Worm (Caenorhabditis elegans) whole organism, late embryonic: ENCODE results near the gene F47D12.7.

Source experiments
- C08G9.2 ChIP-seq: sonication (generic microtip); optimal IDR thresholded peaks from 2 replicates; lab custom pipeline; 2016; ENCODE audit warnings: mild to moderate bottlenecking, missing genetic modification characterization, moderate library complexity, missing compliant biosample characterization
- C38D4.7 ChIP-seq: fragments of 200-800 bp; sonication (Bioruptor generic); optimal IDR thresholded peaks from 2 replicates; lab custom pipeline; 2018; ENCODE audit warnings: mild to moderate bottlenecking, missing genetic modification characterization, moderate library complexity, missing compliant biosample characterization
- F13H6.1 ChIP-seq: sonication (generic microtip); optimal IDR thresholded peaks from 2 replicates; lab custom pipeline; 2016; ENCODE audit warnings: missing genetic modification characterization, missing compliant biosample characterization
- K02D7.2 ChIP-seq: sonication (generic microtip); optimal IDR thresholded peaks from 2 replicates; lab custom pipeline; 2017; ENCODE audit warnings: mild to moderate bottlenecking, missing genetic modification characterization, missing compliant biosample characterization
- K09A11.1 ChIP-seq: sonication (generic microtip); optimal IDR thresholded peaks from 2 replicates; lab custom pipeline; 2017; ENCODE audit warnings: antibody characterized with exemption, mild to moderate bottlenecking, missing genetic modification characterization, missing compliant biosample characterization; ENCODE audit not compliant: insufficient read depth
- T23F11.4 ChIP-seq: fragments of 200-800 bp; sonication (Bioruptor generic); optimal IDR thresholded peaks from 2 replicates; lab custom pipeline; 2018; ENCODE audit warnings: mild to moderate bottlenecking, missing genetic modification characterization, missing compliant biosample characterization
- Y22D7AL.16 ChIP-seq: sonication (generic microtip); optimal IDR thresholded peaks from 2 replicates; lab custom pipeline; 2016; ENCODE audit warnings: missing genetic modification characterization, missing compliant biosample characterization
- ceh-14 ChIP-seq: sonication (generic microtip); optimal IDR thresholded peaks from 2 replicates; lab custom pipeline; 2016; ENCODE audit warnings: missing genotype, missing genetic modification characterization, missing compliant biosample characterization
- ceh-18 ChIP-seq: sonication (generic microtip); optimal IDR thresholded peaks from 2 replicates; lab custom pipeline; 2016; ENCODE audit warnings: missing genetic modification characterization, missing compliant biosample characterization
- ceh-19 ChIP-seq: fragments of 200-800 bp; sonication (Bioruptor generic); optimal IDR thresholded peaks from 2 replicates; lab custom pipeline; 2018; ENCODE audit warnings: mild to moderate bottlenecking, missing genetic modification characterization, missing compliant biosample characterization
- ceh-2 ChIP-seq: sonication (generic microtip); optimal IDR thresholded peaks from 2 replicates; lab custom pipeline; 2016; ENCODE audit warnings: missing genotype, missing genetic modification characterization, missing compliant biosample characterization
- ceh-22 ChIP-seq: sonication (generic microtip); optimal IDR thresholded peaks from 2 replicates; lab custom pipeline; 2017; ENCODE audit warnings: missing biosample characterization, missing genetic modification characterization
- ceh-24 ChIP-seq: sonication (generic microtip); optimal IDR thresholded peaks from 2 replicates; lab custom pipeline; 2016; ENCODE audit warnings: mild to moderate bottlenecking, missing genetic modification characterization, missing compliant biosample characterization
- ceh-30 ChIP-seq: fragments of 150-350 bp; optimal IDR thresholded peaks from 2 replicates; lab custom pipeline; 2014; ENCODE audit warnings: missing biosample characterization, missing genetic modification characterization
- ceh-31 ChIP-seq: sonication (generic microtip); optimal IDR thresholded peaks from 2 replicates; lab custom pipeline; 2016; ENCODE audit warnings: missing genetic modification characterization, missing compliant biosample characterization
- ceh-34 ChIP-seq: sonication (generic microtip); optimal IDR thresholded peaks from 2 replicates; lab custom pipeline; 2016; ENCODE audit warnings: mild to moderate bottlenecking, missing genetic modification characterization, missing compliant biosample characterization
- ceh-45 ChIP-seq: fragments of 200-800 bp; sonication (Bioruptor generic); IDR thresholded peaks from 2 replicates; pipeline ENCODE4 v1.3.6; 2022; ENCODE audit warnings: missing genetic modification reagents, missing genetic modification characterization, missing compliant biosample characterization
- ceh-48 ChIP-seq: sonication (generic microtip); optimal IDR thresholded peaks from 2 replicates; lab custom pipeline; 2016; ENCODE audit warnings: missing genetic modification characterization, inconsistent platforms, missing compliant biosample characterization
- ceh-6 ChIP-seq: fragments of 200-800 bp; sonication (Bioruptor generic); optimal IDR thresholded peaks from 2 replicates; lab custom pipeline; 2018; ENCODE audit warnings: mild to moderate bottlenecking, missing genetic modification characterization, missing compliant biosample characterization
- ceh-9 ChIP-seq: sonication (generic microtip); optimal IDR thresholded peaks from 2 replicates; lab custom pipeline; 2016; ENCODE audit warnings: mild to moderate bottlenecking, missing genetic modification characterization, inconsistent platforms, missing compliant biosample characterization
- che-1 ChIP-seq: sonication (generic microtip); optimal IDR thresholded peaks from 2 replicates; lab custom pipeline; 2016; ENCODE audit warnings: mild to moderate bottlenecking, missing genetic modification characterization, missing compliant biosample characterization
- dmd-4 ChIP-seq: sonication (generic microtip); optimal IDR thresholded peaks from 2 replicates; lab custom pipeline; 2016; ENCODE audit warnings: borderline replicate concordance, missing genetic modification characterization, missing compliant biosample characterization
- elt-2 ChIP-seq: sonication (generic microtip); optimal IDR thresholded peaks from 2 replicates; lab custom pipeline; 2016; ENCODE audit warnings: missing genetic modification reagents, missing genetic modification characterization, missing compliant biosample characterization
- elt-4 ChIP-seq: sonication (generic microtip); optimal IDR thresholded peaks from 2 replicates; lab custom pipeline; 2016; ENCODE audit warnings: missing genetic modification characterization, missing compliant biosample characterization
- ets-4 ChIP-seq: sonication (generic microtip); optimal IDR thresholded peaks from 2 replicates; lab custom pipeline; 2016; ENCODE audit warnings: missing genetic modification characterization, missing compliant biosample characterization
- eyg-1 ChIP-seq: sonication (generic microtip); optimal IDR thresholded peaks from 2 replicates; lab custom pipeline; 2016; ENCODE audit warnings: missing genotype, missing genetic modification characterization, missing compliant biosample characterization
- fax-1 ChIP-seq: sonication (generic microtip); optimal IDR thresholded peaks from 2 replicates; lab custom pipeline; 2016; ENCODE audit warnings: missing genotype, missing genetic modification characterization, missing compliant biosample characterization
- fkh-6 ChIP-seq: sonication (generic microtip); optimal IDR thresholded peaks from 2 replicates; lab custom pipeline; 2016; ENCODE audit warnings: missing genetic modification characterization, missing compliant biosample characterization
- gmeb-2 ChIP-seq: sonication (generic microtip); optimal IDR thresholded peaks from 2 replicates; lab custom pipeline; 2016; ENCODE audit warnings: missing genetic modification characterization, inconsistent platforms, missing compliant biosample characterization
- hlh-13 ChIP-seq: fragments of 200-800 bp; sonication (Bioruptor generic); optimal IDR thresholded peaks from 2 replicates; lab custom pipeline; 2018; ENCODE audit warnings: mild to moderate bottlenecking, missing genetic modification characterization, missing compliant biosample characterization
- hlh-15 ChIP-seq: sonication (generic microtip); optimal IDR thresholded peaks from 2 replicates; lab custom pipeline; 2016; ENCODE audit warnings: missing genetic modification characterization, missing compliant biosample characterization
- hlh-6 ChIP-seq: sonication (generic microtip); optimal IDR thresholded peaks from 2 replicates; lab custom pipeline; 2016; ENCODE audit warnings: missing genotype, missing genetic modification characterization, missing compliant biosample characterization
- lim-6 ChIP-seq: sonication (generic microtip); optimal IDR thresholded peaks from 2 replicates; lab custom pipeline; 2016; ENCODE audit warnings: missing genetic modification characterization, missing compliant biosample characterization
- lin-11 ChIP-seq: fragments of 200-800 bp; sonication (Bioruptor generic); optimal IDR thresholded peaks from 2 replicates; lab custom pipeline; 2018; ENCODE audit warnings: mild to moderate bottlenecking, missing genetic modification characterization, missing compliant biosample characterization
- madf-2 ChIP-seq: sonication (generic microtip); optimal IDR thresholded peaks from 2 replicates; lab custom pipeline; 2017; ENCODE audit warnings: missing genetic modification characterization, missing compliant biosample characterization
- mec-3 ChIP-seq: sonication (generic microtip); optimal IDR thresholded peaks from 2 replicates; lab custom pipeline; 2016; ENCODE audit warnings: borderline replicate concordance, missing genetic modification characterization, missing compliant biosample characterization
- nfya-1 ChIP-seq: sonication (generic microtip); optimal IDR thresholded peaks from 2 replicates; lab custom pipeline; 2017; ENCODE audit warnings: missing genetic modification characterization, mild to moderate bottlenecking, missing compliant biosample characterization, antibody characterized with exemption, moderate library complexity
- nhr-232 ChIP-seq: sonication (generic microtip); optimal IDR thresholded peaks from 2 replicates; lab custom pipeline; 2016; ENCODE audit warnings: missing genetic modification characterization, missing compliant biosample characterization
- npax-4 ChIP-seq: sonication (generic microtip); optimal IDR thresholded peaks from 2 replicates; lab custom pipeline; 2016; ENCODE audit warnings: missing genetic modification characterization, missing compliant biosample characterization
- pag-3 ChIP-seq: sonication (generic microtip); optimal IDR thresholded peaks from 2 replicates; lab custom pipeline; 2016; ENCODE audit warnings: missing compliant biosample characterization, missing genetic modification characterization, borderline replicate concordance
- pat-9 ChIP-seq: fragments of 200-800 bp; sonication (Bioruptor generic); optimal IDR thresholded peaks from 2 replicates; lab custom pipeline; 2018; ENCODE audit warnings: mild to moderate bottlenecking, missing genetic modification characterization, moderate library complexity, missing compliant biosample characterization
- pax-1 ChIP-seq: fragments of 150-350 bp; optimal IDR thresholded peaks from 2 replicates; lab custom pipeline; 2014; ENCODE audit warnings: missing biosample characterization, missing genetic modification characterization
- pha-2 ChIP-seq: sonication (generic microtip); optimal IDR thresholded peaks from 2 replicates; lab custom pipeline; 2017; ENCODE audit warnings: mild to moderate bottlenecking, missing genetic modification characterization, missing compliant biosample characterization
- pha-4 ChIP-seq: fragments of 150-350 bp; optimal IDR thresholded peaks from 2 replicates; lab custom pipeline; 2018; ENCODE audit warnings: missing biosample characterization, missing genetic modification reagents, missing genetic modification characterization
- pros-1 ChIP-seq: fragments of 150-350 bp; optimal IDR thresholded peaks from 2 replicates; lab custom pipeline; 2014; ENCODE audit warnings: missing biosample characterization, missing genetic modification reagents, missing genetic modification characterization
- ref-2 ChIP-seq: sonication (generic microtip); optimal IDR thresholded peaks from 2 replicates; lab custom pipeline; 2016; ENCODE audit warnings: missing genetic modification characterization, missing compliant biosample characterization
- rnt-1 ChIP-seq: sonication (generic microtip); optimal IDR thresholded peaks from 2 replicates; lab custom pipeline; 2016; ENCODE audit warnings: missing genetic modification characterization, missing compliant biosample characterization
- sdc-2 ChIP-seq: sonication (generic microtip); optimal IDR thresholded peaks from 2 replicates; lab custom pipeline; 2016; ENCODE audit warnings: missing genotype, missing genetic modification characterization, missing compliant biosample characterization
- sox-2 ChIP-seq: fragments of 200-800 bp; sonication (Bioruptor generic); IDR thresholded peaks from 2 replicates; pipeline ENCODE4 v1.3.6; 2022; ENCODE audit warnings: missing genetic modification reagents, missing genetic modification characterization, missing compliant biosample characterization
- tbx-2 ChIP-seq: sonication (generic microtip); optimal IDR thresholded peaks from 2 replicates; lab custom pipeline; 2016; ENCODE audit warnings: missing genetic modification characterization, missing compliant biosample characterization
- tbx-7 ChIP-seq: sonication (generic microtip); optimal IDR thresholded peaks from 2 replicates; lab custom pipeline; 2016; ENCODE audit warnings: missing genotype, missing genetic modification characterization, missing compliant biosample characterization
- ttx-3 ChIP-seq: sonication (generic microtip); optimal IDR thresholded peaks from 2 replicates; lab custom pipeline; 2016; ENCODE audit warnings: missing genetic modification reagents, missing genetic modification characterization, missing compliant biosample characterization
- unc-42 ChIP-seq: sonication (generic microtip); optimal IDR thresholded peaks from 2 replicates; lab custom pipeline; 2016; ENCODE audit warnings: missing genotype, missing genetic modification characterization, missing compliant biosample characterization
- unc-86 ChIP-seq: sonication (generic microtip); optimal IDR thresholded peaks from 2 replicates; lab custom pipeline; 2016; ENCODE audit warnings: missing genetic modification characterization, missing compliant biosample characterization

Gene F47D12.7

DNA sequence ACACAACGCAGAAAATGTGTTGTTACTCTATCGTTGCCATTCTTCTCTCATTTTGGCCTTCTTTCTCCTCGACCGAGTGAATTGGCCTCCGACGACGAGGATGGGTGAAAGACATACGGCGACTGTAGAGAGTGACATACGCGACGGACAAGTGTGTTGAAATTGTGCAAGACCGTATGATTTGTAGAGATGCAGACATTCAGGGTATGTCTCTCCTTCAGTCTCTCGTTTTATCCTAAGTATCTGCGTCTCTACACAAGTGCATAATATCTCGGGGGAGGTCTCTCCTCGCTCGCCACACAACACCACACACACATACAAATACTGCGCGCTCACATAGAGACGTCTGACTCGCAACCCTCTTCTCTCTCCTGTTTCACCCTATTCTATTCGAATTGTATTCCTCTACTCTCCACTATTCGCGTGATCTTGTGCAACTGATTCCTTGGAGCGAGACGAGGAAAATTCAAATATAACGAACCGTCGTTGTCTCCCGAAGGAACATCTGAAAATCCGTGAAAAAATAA lies 15.7 kb downstream of the F47D12.7 start, which contains the start of gene hmg-1.2:
hmg-1.2 (plus strand) TSS at position 311 of the 527 bp plus-strand sequence.
- TF ChIP-seq ceh-22 (tag; lab: Kevin White, UChicago): no peak
- TF ChIP-seq dmd-4 (tag; lab: Kevin White, UChicago): no peak
- no peak for TF ChIP-seq ceh-45
- TF ChIP-seq elt-4 (tag; lab: Kevin White, UChicago): no peak
- no peak for TF ChIP-seq unc-86 (tag; lab: Kevin White, UChicago)
- TF ChIP-seq ceh-30 (tag; lab: Kevin White, UChicago): no peak
- peak; percentile 76 for TF ChIP-seq nfya-1 (tag; lab: Kevin White, UChicago)
- no peak for TF ChIP-seq ceh-6 (GFP tag; lab: Kevin White, UChicago)
- TF ChIP-seq nhr-232 (tag; lab: Kevin White, UChicago): no peak
- TF ChIP-seq sdc-2 (tag; lab: Kevin White, UChicago): peak; percentile 15
- peak; percentile 40 for TF ChIP-seq fkh-6 (tag; lab: Kevin White, UChicago)
- TF ChIP-seq ets-4 (tag; lab: Kevin White, UChicago): no peak
- TF ChIP-seq ref-2: peak; percentile 70
- no peak for TF ChIP-seq hlh-13
- TF ChIP-seq pag-3 (tag; lab: Kevin White, UChicago): no peak
- TF ChIP-seq ceh-34 (tag; lab: Kevin White, UChicago): peak; percentile 68
- TF ChIP-seq ceh-9 (tag; lab: Kevin White, UChicago): no peak
- TF ChIP-seq madf-2: peak; percentile 54
- no peak for TF ChIP-seq K09A11.1
- TF ChIP-seq ceh-31: peak; percentile 79
- no peak for TF ChIP-seq C08G9.2 (tag; lab: Kevin White, UChicago)
- no peak for TF ChIP-seq lim-6 (tag; lab: Kevin White, UChicago)
- TF ChIP-seq rnt-1 (tag; lab: Kevin White, UChicago): peak; percentile 48
- TF ChIP-seq che-1 (tag; lab: Kevin White, UChicago): no peak
- TF ChIP-seq npax-4 (tag; lab: Kevin White, UChicago): no peak
- TF ChIP-seq Y22D7AL.16 (tag; lab: Kevin White, UChicago): no peak
- no peak for TF ChIP-seq fax-1 (tag; lab: Kevin White, UChicago)
- no peak for TF ChIP-seq ttx-3 (tag; lab: Kevin White, UChicago)
- peak; percentile 77 for TF ChIP-seq ceh-18
- no peak for TF ChIP-seq eyg-1 (tag; lab: Kevin White, UChicago)
- no peak for TF ChIP-seq C38D4.7
- no peak for TF ChIP-seq pax-1
- no peak for TF ChIP-seq pha-4 (tag; lab: Kevin White, UChicago)
- peak; percentile 79 for TF ChIP-seq pros-1 (tag; lab: Kevin White, UChicago)
- peak; percentile 37 for TF ChIP-seq unc-42 (tag; lab: Kevin White, UChicago)
- TF ChIP-seq ceh-48 (tag; lab: Kevin White, UChicago): peak; percentile 4
- TF ChIP-seq ceh-2 (tag; lab: Kevin White, UChicago): no peak
- TF ChIP-seq F13H6.1 (tag; lab: Kevin White, UChicago): no peak
- no peak for TF ChIP-seq sox-2 (GFP tag; lab: Robert Waterston, UW)
- TF ChIP-seq ceh-14: peak; percentile 29
- TF ChIP-seq lin-11 (tag; lab: Kevin White, UChicago): no peak
- TF ChIP-seq pat-9 (tag; lab: Kevin White, UChicago): no peak
- no peak for TF ChIP-seq ceh-19
- TF ChIP-seq hlh-6 (tag; lab: Kevin White, UChicago): no peak
- peak; percentile 51 for TF ChIP-seq tbx-2 (tag; lab: Kevin White, UChicago)
- TF ChIP-seq hlh-15 (tag; lab: Kevin White, UChicago): no peak
- no peak for TF ChIP-seq tbx-7 (tag; lab: Kevin White, UChicago)
- no peak for TF ChIP-seq ceh-24
- TF ChIP-seq mec-3 (tag; lab: Kevin White, UChicago): no peak
- no peak for TF ChIP-seq pha-2 (tag; lab: Kevin White, UChicago)
- TF ChIP-seq T23F11.4 (GFP tag; lab: Kevin White, UChicago): no peak
- no peak for TF ChIP-seq K02D7.2
- TF ChIP-seq gmeb-2 (tag; lab: Kevin White, UChicago): no peak
- TF ChIP-seq elt-2 (tag; lab: Kevin White, UChicago): no peak
